Worm (Caenorhabditis elegans): ENCODE results near the gene sul-3.

ce11 chrX:7814747-7815146, 19.3 kb downstream of the sul-3 start:
- TF ChIP-seq pqm-1 (tag; optimal IDR thresholded peaks at IDR 0.05), result peak; percentile 50
- TF ChIP-seq ZK546.5 (tag; optimal IDR thresholded peaks at IDR 0.05), result no peak
- TF ChIP-seq unc-39 (tag; optimal IDR thresholded peaks at IDR 0.05), result no peak
- no peak for TF ChIP-seq lin-13 (GFP tag; optimal IDR thresholded peaks at IDR 0.05)
- no peak for TF ChIP-seq fkh-10 (GFP tag; optimal IDR thresholded peaks at IDR 0.05)
- peak; percentile 60 for TF ChIP-seq mep-1 (tag; optimal IDR thresholded peaks at IDR 0.05)
- no peak for TF ChIP-seq aly-2 (tag; optimal IDR thresholded peaks at IDR 0.05)
- TF ChIP-seq lin-38 (GFP tag; IDR thresholded peaks at IDR 0.05), result no peak
- TF ChIP-seq cey-2 (tag; optimal IDR thresholded peaks at IDR 0.05; ENCODE audit: borderline replicate concordance, insufficient read depth), result no peak
- no peak for TF ChIP-seq ceh-44 (GFP tag; IDR thresholded peaks at IDR 0.05)
- no peak for TF ChIP-seq zfp-2 (tag; optimal IDR thresholded peaks at IDR 0.05)
- peak; percentile 45; the same call in 1 of the 2 replicates for TF ChIP-seq pha-4 (GFP tag; IDR thresholded peaks at IDR 0.05)
- TF ChIP-seq pha-4 (tag; optimal IDR thresholded peaks at IDR 0.05), result no peak

Measured in whole organism, L4 larva.